Worm (Caenorhabditis elegans): ENCODE measurements around the gene mdt-6.

DNA sequence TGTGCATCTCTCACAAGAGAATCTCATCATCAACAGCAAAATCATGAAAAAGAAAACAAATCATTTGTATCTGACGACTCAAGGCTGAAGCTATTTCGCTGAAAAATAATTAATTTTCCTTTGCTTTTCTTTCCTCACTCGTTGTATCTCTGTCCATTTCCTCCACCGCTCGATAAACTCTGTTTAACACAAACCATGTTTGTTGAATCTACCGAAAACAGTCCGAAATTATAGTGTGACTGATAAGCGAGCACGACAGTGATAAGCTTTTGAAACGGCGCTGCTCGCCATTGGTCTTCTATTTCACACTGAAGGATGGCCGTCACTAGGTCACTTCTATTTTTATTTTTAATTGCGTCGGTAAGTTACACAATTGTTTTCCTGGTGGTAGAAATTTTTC lies 16.2 kb upstream of the mdt-6 start, which contains the start of gene npa-1:
- TF ChIP-seq W03F9.2 (tag; optimal IDR thresholded peaks at IDR 0.05) (no peak), dao-5 (tag; optimal IDR thresholded peaks at IDR 0.05) (no peak)
